Worm (Caenorhabditis elegans): Measurements from ENCODE around the gene F28H7.2.

Gene F28H7.2

DNA sequence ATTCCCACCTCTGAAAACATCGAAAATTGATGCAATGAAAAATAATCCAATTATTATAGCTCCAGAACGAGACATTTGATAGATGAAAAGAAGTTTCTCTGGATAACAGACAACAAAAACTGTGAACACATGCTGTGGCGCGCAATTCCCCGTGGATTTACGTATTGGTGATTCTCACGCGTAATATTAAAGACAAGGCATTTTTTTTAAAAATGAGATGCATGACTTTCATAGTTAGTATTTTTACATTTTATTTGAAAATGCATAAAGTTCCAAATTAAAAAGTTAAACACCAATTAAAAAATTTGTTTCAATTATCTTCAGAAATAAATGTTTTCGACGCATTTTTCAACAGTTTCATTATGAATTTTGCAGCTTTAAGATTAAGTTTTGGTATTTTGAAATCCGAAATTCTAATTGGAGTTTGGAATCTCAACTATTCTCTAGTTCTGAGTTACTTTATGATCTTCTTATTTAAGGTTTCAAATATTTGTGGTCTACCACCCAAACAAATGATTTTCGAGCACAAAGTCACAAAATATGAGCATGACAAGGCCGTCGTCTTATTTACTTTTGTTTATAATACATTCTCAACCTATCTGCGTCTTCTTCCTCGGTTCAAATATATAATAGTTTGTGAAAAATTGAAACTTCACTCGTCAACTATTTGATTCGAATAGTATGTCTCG is at the start of gene F28H7.2, which contains the start of gene selt-1.2:
TSS of gene F28H7.2 (plus strand) at position 639 of the 689 bp plus-strand sequence.
TSS of gene selt-1.2 (minus strand) at position 101 of the 689 bp plus-strand sequence.
- TF ChIP-seq hmg-1.2 (GFP tag; IDR thresholded peaks at IDR 0.05), result no peak
- TF ChIP-seq ceh-91 (GFP tag; IDR thresholded peaks at IDR 0.05), result no peak
- no peak for TF ChIP-seq B0035.1 (tag; optimal IDR thresholded peaks at IDR 0.05)
- no peak for TF ChIP-seq dpl-1 (GFP tag; optimal IDR thresholded peaks at IDR 0.05)
- TF ChIP-seq madf-10 (tag; optimal IDR thresholded peaks at IDR 0.05), result no peak
- TF ChIP-seq nhr-80 (tag; optimal IDR thresholded peaks at IDR 0.05), result no peak
- TF ChIP-seq lsl-1 (GFP tag; optimal IDR thresholded peaks at IDR 0.05), result no peak
- no peak for TF ChIP-seq mxl-1 (tag; optimal IDR thresholded peaks at IDR 0.05)
- no peak for TF ChIP-seq chd-7 (tag; optimal IDR thresholded peaks at IDR 0.05)
- TF ChIP-seq K12H6.12 (tag; optimal IDR thresholded peaks at IDR 0.05), result no peak

DNA sequence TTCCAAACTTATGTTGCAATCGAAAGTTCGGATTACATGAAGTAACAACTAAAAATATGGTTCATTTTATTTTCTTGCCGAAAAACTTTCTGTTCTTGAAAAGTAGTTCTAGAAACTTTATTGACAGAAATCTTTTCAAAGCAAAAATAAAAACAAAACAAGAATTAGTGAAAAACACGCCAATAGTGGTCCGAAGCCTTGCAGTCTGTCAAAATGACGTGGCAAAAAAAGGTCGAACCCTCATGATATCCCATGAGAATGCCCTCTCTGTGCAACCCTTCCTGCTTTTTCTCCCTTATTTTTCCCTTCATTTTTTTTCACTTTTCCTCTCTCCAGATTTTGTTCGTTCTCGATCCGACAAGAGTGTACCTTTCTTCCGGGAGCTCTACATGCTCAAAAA is 48.6 kb upstream of the F28H7.2 start:
- TF ChIP-seq attf-3 (GFP tag; conservative IDR thresholded peaks at IDR 0.05) (no peak), attf-5 (GFP tag; optimal IDR thresholded peaks at IDR 0.05) (no peak), ccch-3 (GFP tag; optimal IDR thresholded peaks at IDR 0.05) (no peak), B0336.3 (GFP tag; IDR thresholded peaks at IDR 0.05) (no peak), madf-3 (GFP tag; IDR thresholded peaks at IDR 0.05) (no peak), hmg-1.2 (GFP tag; IDR thresholded peaks at IDR 0.05) (no peak), gei-17 (GFP tag; optimal IDR thresholded peaks at IDR 0.05) (no peak), rcor-1 (GFP tag; IDR thresholded peaks at IDR 0.05) (no peak), lin-35 (GFP tag; optimal IDR thresholded peaks at IDR 0.05) (no peak), cebp-2 (GFP tag; IDR thresholded peaks at IDR 0.05) (no peak), dox-1 (GFP tag; IDR thresholded peaks at IDR 0.05) (no peak), nfyb-1 (GFP tag; IDR thresholded peaks at IDR 0.05) (no peak), Y53F4B.3 (GFP tag; IDR thresholded peaks at IDR 0.05) (no peak), lin-40 (tag; optimal IDR thresholded peaks at IDR 0.05) (no peak), rec-8 (tag; optimal IDR thresholded peaks at IDR 0.05) (no peak)

DNA sequence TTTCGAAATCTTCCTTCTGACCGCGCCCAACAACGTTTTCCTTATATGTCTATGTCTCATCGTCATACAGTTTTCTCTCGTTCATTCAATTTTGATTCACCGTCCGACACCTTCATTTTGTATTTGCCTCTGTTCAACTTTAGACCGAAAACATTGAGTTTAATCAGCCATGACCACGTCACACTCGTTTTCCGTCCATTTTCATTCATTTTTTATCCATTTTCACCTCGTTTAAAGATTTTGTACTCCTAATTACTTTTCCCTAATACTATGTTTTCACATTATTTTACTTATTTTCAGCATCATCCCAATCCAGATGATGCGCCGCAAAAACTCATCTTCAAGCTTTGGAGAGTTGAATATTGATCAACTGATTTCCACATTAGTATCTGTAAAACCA is 45.5 kb upstream of the F28H7.2 start, which contains the start of gene pph-1:
TSS of gene pph-1 (plus strand) at position 301 of the 400 bp plus-strand sequence.
- TF ChIP-seq ccch-3 (GFP tag; optimal IDR thresholded peaks at IDR 0.05), result no peak
- no peak for TF ChIP-seq sdz-38 (tag; optimal IDR thresholded peaks at IDR 0.05)

DNA sequence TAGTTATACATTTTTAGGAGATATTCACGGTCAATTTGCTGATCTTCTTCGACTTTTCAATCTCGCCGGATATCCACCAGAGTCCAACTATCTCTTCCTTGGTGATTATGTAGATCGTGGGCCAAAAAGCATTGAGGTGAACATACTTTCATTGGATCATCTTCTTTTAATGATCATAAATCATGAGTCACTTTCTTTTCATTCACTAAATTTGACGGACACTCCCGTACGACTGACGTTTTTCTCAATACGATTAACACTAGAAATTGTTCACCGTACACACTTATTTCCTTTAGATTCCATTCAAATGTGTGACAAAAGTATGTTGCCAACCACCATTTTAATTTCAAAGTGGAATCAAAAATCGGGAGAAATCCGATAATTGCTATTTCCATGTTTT is 44.8 kb upstream of the F28H7.2 start:
- TF ChIP-seq sea-2 (GFP tag; IDR thresholded peaks at IDR 0.05) (no peak), ceh-40 (GFP tag; IDR thresholded peaks at IDR 0.05) (no peak), atf-7 (tag; optimal IDR thresholded peaks at IDR 0.05) (no peak), K11D2.4 (GFP tag; IDR thresholded peaks at IDR 0.05) (no peak), F49E8.2 (tag; optimal IDR thresholded peaks at IDR 0.05; ENCODE audit: insufficient read depth) (no peak), Y67H2A.10 (GFP tag; conservative IDR thresholded peaks at IDR 0.05) (no peak), rcor-1 (GFP tag; IDR thresholded peaks at IDR 0.05) (no peak), ztf-28 (GFP tag; IDR thresholded peaks at IDR 0.05) (no peak), nhr-27 (tag; optimal IDR thresholded peaks at IDR 0.05) (no peak), ekl-4 (GFP tag; IDR thresholded peaks at IDR 0.05) (no peak), nhr-120 (GFP tag; IDR thresholded peaks at IDR 0.05) (no peak), let-526 (GFP tag; IDR thresholded peaks at IDR 0.05) (no peak), dox-1 (GFP tag; IDR thresholded peaks at IDR 0.05) (no peak), B0019.2 (GFP tag; conservative IDR thresholded peaks at IDR 0.05) (no peak)
